Worm (Caenorhabditis elegans) whole organism, L2 larva: Measurements from ENCODE around the gene F53E10.1.

Source experiments
- R02D3.7 ChIP-seq: fragments of 150-350 bp; optimal IDR thresholded peaks from 2 replicates; lab custom pipeline; 2014; ENCODE audit warnings: missing biosample characterization, missing genetic modification characterization
- Y55F3AM.14 ChIP-seq: fragments of 200-800 bp; sonication (Bioruptor generic); optimal IDR thresholded peaks from 2 replicates; lab custom pipeline; 2018; ENCODE audit warnings: mild to moderate bottlenecking, missing genetic modification characterization, missing compliant biosample characterization
- ZK546.5 ChIP-seq: sonication (generic microtip); optimal IDR thresholded peaks from 2 replicates; lab custom pipeline; 2017; ENCODE audit warnings: missing biosample characterization, missing genetic modification characterization
- aly-2 ChIP-seq: fragments of 150-350 bp; optimal IDR thresholded peaks from 2 replicates; lab custom pipeline; 2014; ENCODE audit warnings: missing biosample characterization, missing genetic modification characterization
- blmp-1 ChIP-seq: sonication (generic microtip); optimal IDR thresholded peaks from 2 replicates; lab custom pipeline; 2017; ENCODE audit warnings: missing genetic modification characterization, mild to moderate bottlenecking, missing compliant biosample characterization, antibody characterized with exemption, moderate library complexity; ENCODE audit not compliant: insufficient read depth
- ceh-16 ChIP-seq: fragments of 150-350 bp; optimal IDR thresholded peaks from 2 replicates; lab custom pipeline; 2014; ENCODE audit warnings: missing biosample characterization, missing genetic modification characterization
- ceh-82 ChIP-seq: fragments of 150-350 bp; optimal IDR thresholded peaks from 2 replicates; lab custom pipeline; 2014; ENCODE audit warnings: missing biosample characterization, missing genetic modification characterization
- crh-2 ChIP-seq: sonication (generic microtip); optimal IDR thresholded peaks from 2 replicates; lab custom pipeline; 2017; ENCODE audit warnings: missing biosample characterization, missing genetic modification characterization
- dmd-4 ChIP-seq: sonication (generic microtip); optimal IDR thresholded peaks from 2 replicates; lab custom pipeline; 2017; ENCODE audit warnings: missing biosample characterization, missing genetic modification characterization
- egl-27 ChIP-seq: sonication (generic microtip); optimal IDR thresholded peaks from 3 replicates; lab custom pipeline; 2017; ENCODE audit warnings: missing biosample characterization, missing genetic modification reagents, missing genetic modification characterization
- elt-3 ChIP-seq: sonication (generic microtip); optimal IDR thresholded peaks from 2 replicates; lab custom pipeline; 2017; ENCODE audit warnings: missing biosample characterization, missing genetic modification characterization
- gmeb-1 ChIP-seq: fragments of 150-350 bp; optimal IDR thresholded peaks from 2 replicates; lab custom pipeline; 2014; ENCODE audit warnings: missing biosample characterization, missing genetic modification characterization
- lin-11 ChIP-seq: fragments of 150-350 bp; sonication (generic microtip); optimal IDR thresholded peaks from 2 replicates; lab custom pipeline; 2014; ENCODE audit warnings: missing biosample characterization, missing genetic modification characterization, inconsistent platforms, mixed read lengths
- lin-39 ChIP-seq: fragments of 150-350 bp; optimal IDR thresholded peaks from 2 replicates; lab custom pipeline; 2014; ENCODE audit warnings: missing biosample characterization, missing genetic modification reagents, missing genetic modification characterization
- mdl-1 ChIP-seq, 2 experiments: fragments of 150-350 bp in 1 of 2; sonication (generic microtip) in 1 of 2; optimal IDR thresholded peaks; 2 replicates each; lab custom pipeline; 2017; ENCODE audit warnings: missing biosample characterization in 2 of 2, missing genetic modification characterization in 2 of 2
- nhr-10 ChIP-seq: sonication (generic microtip); optimal IDR thresholded peaks from 2 replicates; lab custom pipeline; 2017; ENCODE audit warnings: missing biosample characterization, missing genetic modification characterization
- nhr-11 ChIP-seq: fragments of 150-350 bp; optimal IDR thresholded peaks from 2 replicates; lab custom pipeline; 2014; ENCODE audit warnings: missing biosample characterization, missing genetic modification characterization
- nhr-12 ChIP-seq: fragments of 150-350 bp; optimal IDR thresholded peaks from 2 replicates; lab custom pipeline; 2014; ENCODE audit warnings: missing biosample characterization, missing genetic modification characterization
- nhr-129 ChIP-seq: fragments of 150-350 bp; optimal IDR thresholded peaks from 2 replicates; lab custom pipeline; 2014; ENCODE audit warnings: missing biosample characterization, missing genetic modification characterization
- nhr-21 ChIP-seq: fragments of 150-350 bp; optimal IDR thresholded peaks from 2 replicates; lab custom pipeline; 2014; ENCODE audit warnings: missing biosample characterization, missing genetic modification characterization
- nhr-237 ChIP-seq: fragments of 150-350 bp; optimal IDR thresholded peaks from 2 replicates; lab custom pipeline; 2014; ENCODE audit warnings: missing biosample characterization, missing genetic modification characterization
- nhr-25 ChIP-seq: fragments of 150-350 bp; sonication (generic microtip); optimal IDR thresholded peaks from 3 replicates; lab custom pipeline; 2014; ENCODE audit warnings: missing biosample characterization, missing genetic modification characterization
- nhr-6 ChIP-seq: fragments of 150-350 bp; optimal IDR thresholded peaks from 2 replicates; lab custom pipeline; 2014; ENCODE audit warnings: missing biosample characterization, missing genetic modification characterization
- nhr-77 ChIP-seq: fragments of 150-350 bp; optimal IDR thresholded peaks from 2 replicates; lab custom pipeline; 2014; ENCODE audit warnings: missing biosample characterization, missing genetic modification characterization
- peb-1 ChIP-seq: fragments of 150-350 bp; optimal IDR thresholded peaks from 2 replicates; lab custom pipeline; 2014; ENCODE audit warnings: missing biosample characterization, missing genetic modification characterization
- sem-4 ChIP-seq: fragments of 150-350 bp; optimal IDR thresholded peaks from 2 replicates; lab custom pipeline; 2014; ENCODE audit warnings: missing biosample characterization, missing genetic modification reagents, missing genetic modification characterization
- skn-1 ChIP-seq: sonication (generic microtip); optimal IDR thresholded peaks from 2 replicates; lab custom pipeline; 2017; ENCODE audit warnings: missing biosample characterization, missing genetic modification characterization
- sma-3 ChIP-seq: sonication (generic microtip); optimal IDR thresholded peaks from 2 replicates; lab custom pipeline; 2016; ENCODE audit warnings: missing genetic modification reagents, missing genetic modification characterization, missing compliant biosample characterization
- sma-9 ChIP-seq, 2 experiments: fragments of 150-350 bp in 1 of 2; sonication (generic microtip) in 1 of 2; optimal IDR thresholded peaks; 2 replicates each; lab custom pipeline; 2014 to 2016; ENCODE audit warnings: missing genetic modification characterization in 2 of 2, mild to moderate bottlenecking in 1 of 2, missing biosample characterization in 1 of 2, missing compliant biosample characterization in 1 of 2, missing genetic modification reagents in 1 of 2, moderate library complexity in 1 of 2
- snpc-4 ChIP-seq: fragments of 150-350 bp; optimal IDR thresholded peaks from 2 replicates; lab custom pipeline; 2014; ENCODE audit warnings: missing biosample characterization, missing genetic modification characterization
- unc-39 ChIP-seq: fragments of 150-350 bp; optimal IDR thresholded peaks from 2 replicates; lab custom pipeline; 2014; ENCODE audit warnings: missing biosample characterization, missing genetic modification characterization
- unc-55 ChIP-seq: fragments of 150-350 bp; sonication (generic microtip); optimal IDR thresholded peaks from 3 replicates; lab custom pipeline; 2014; ENCODE audit warnings: missing biosample characterization, missing genetic modification reagents, missing genetic modification characterization
- unc-62 ChIP-seq: fragments of 150-350 bp; optimal IDR thresholded peaks from 2 replicates; lab custom pipeline; 2014; ENCODE audit warnings: missing biosample characterization, missing genetic modification reagents, missing genetic modification characterization
- zag-1 ChIP-seq: fragments of 150-350 bp; optimal IDR thresholded peaks from 2 replicates; lab custom pipeline; 2014; ENCODE audit warnings: missing biosample characterization, missing genetic modification characterization
- ztf-1 ChIP-seq: fragments of 200-800 bp; sonication (Bioruptor generic); conservative IDR thresholded peaks from 2 replicates; pipeline ENCODE4 v1.3.6; 2022; ENCODE audit warnings: missing genetic modification characterization, missing compliant biosample characterization
- ztf-11 ChIP-seq: sonication (generic microtip); optimal IDR thresholded peaks from 2 replicates; lab custom pipeline; 2017; ENCODE audit warnings: missing biosample characterization, missing genetic modification characterization

Gene F53E10.1

ce11 chrV:2638545-2638944 is 23.4 kb downstream of the F53E10.1 start, which contains the start of gene W02H5.19 (continued):
- TF ChIP-seq nhr-11 (tag; lab: Kevin White, UChicago) = no peak
- TF ChIP-seq nhr-129 = peak; percentile 6
- no peak for TF ChIP-seq unc-62 (GFP tag; lab: Kevin White, UChicago)
- TF ChIP-seq crh-2 (tag; lab: Kevin White, UChicago) = peak; percentile 86
- peak; percentile 43 for TF ChIP-seq R02D3.7 (tag; lab: Kevin White, UChicago)
- TF ChIP-seq nhr-12 = no peak
- peak; percentile 25 for TF ChIP-seq ceh-16 (tag; lab: Kevin White, UChicago)
- TF ChIP-seq gmeb-1 (tag; lab: Kevin White, UChicago) = peak; percentile 98
- TF ChIP-seq nhr-237 (tag; lab: Kevin White, UChicago) = no peak
- no peak for TF ChIP-seq blmp-1 (tag; lab: Kevin White, UChicago)
- no peak for TF ChIP-seq dmd-4 (tag; lab: Kevin White, UChicago)
- peak; percentile 68 for TF ChIP-seq nhr-25 (tag; lab: Kevin White, UChicago)
- no peak for TF ChIP-seq ztf-11 (tag; lab: Kevin White, UChicago)
- no peak for TF ChIP-seq egl-27 (tag; lab: Kevin White, UChicago)
- TF ChIP-seq ZK546.5 = peak; percentile 18
- peak; percentile 10 for TF ChIP-seq nhr-6 (tag; lab: Kevin White, UChicago)
- TF ChIP-seq, all 48 proteins: peak for 23

- TF ChIP-seq nhr-10 (no peak), R02D3.7 (tag; lab: Kevin White, UChicago) (no peak), Y55F3AM.14 (GFP tag; lab: Kevin White, UChicago) (no peak), sem-4 (tag; lab: Kevin White, UChicago) (no peak), peb-1 (tag; lab: Kevin White, UChicago) (no peak), lin-11 (tag; lab: Kevin White, UChicago) (no peak), nhr-6 (tag; lab: Kevin White, UChicago) (no peak), nhr-25 (tag; lab: Kevin White, UChicago) (no peak), unc-55 (GFP tag; lab: Kevin White, UChicago) (no peak), nhr-21 (no peak), ztf-11 (tag; lab: Kevin White, UChicago) (no peak), snpc-4 (tag; lab: Kevin White, UChicago) (no peak), skn-1 (tag; lab: Kevin White, UChicago) (no peak), aly-2 (tag; lab: Kevin White, UChicago) (no peak), sma-9 (GFP tag; optimal IDR thresholded peaks at IDR 0.05; lab: Kevin White, UChicago) (no peak), sma-9 (tag; optimal IDR thresholded peaks at IDR 0.05; lab: Kevin White, UChicago) (no peak)
Observed at ce11 chrV:2639035-2639434, 23.9 kb downstream of the F53E10.1 start, which contains the start of gene W02H5.2. TSS of gene W02H5.2 (plus strand) at chrV:2639335.

- TF ChIP-seq unc-39 (tag; lab: Kevin White, UChicago) (no peak), zag-1 (tag; lab: Kevin White, UChicago) (no peak), mdl-1 (tag; optimal IDR thresholded peaks at IDR 0.05; lab: Kevin White, UChicago) (no peak), blmp-1 (tag; lab: Kevin White, UChicago) (no peak), R02D3.7 (tag; lab: Kevin White, UChicago) (no peak), Y55F3AM.14 (GFP tag; lab: Kevin White, UChicago) (no peak), ceh-16 (tag; lab: Kevin White, UChicago) (no peak), ztf-1 (GFP tag; lab: Robert Waterston, UW) (no peak), ceh-82 (tag; lab: Kevin White, UChicago) (no peak), lin-39 (tag; lab: Kevin White, UChicago) (no peak), unc-62 (GFP tag; lab: Kevin White, UChicago) (no peak), lin-11 (tag; lab: Kevin White, UChicago) (no peak), peb-1 (tag; lab: Kevin White, UChicago) (no peak), gmeb-1 (tag; lab: Kevin White, UChicago) (no peak), nhr-77 (tag; lab: Kevin White, UChicago) (no peak), ZK546.5 (no peak), aly-2 (tag; lab: Kevin White, UChicago) (no peak)
Observed at ce11 chrV:2639506-2639905, 24.4 kb downstream of the F53E10.1 start.

ce11 chrV:2646067-2646466 is 31.0 kb downstream of the F53E10.1 start:
- TF ChIP-seq elt-3 (tag; lab: Kevin White, UChicago) = no peak
- TF ChIP-seq nhr-129 = no peak
- no peak for TF ChIP-seq ceh-82 (tag; lab: Kevin White, UChicago)
- no peak for TF ChIP-seq sma-3 (GFP tag; lab: Kevin White, UChicago)
